Fruit fly (Drosophila melanogaster) whole organism, embryonic: Measurements from ENCODE around the gene kin17.

Experiments used
- Aef1 ChIP-seq: fragments of 200-800 bp; sonication (Bioruptor generic); IDR thresholded peaks from 3 replicates; pipeline ENCODE4 v1.3.6; 2022; ENCODE audit warnings: missing biosample characterization, missing genetic modification characterization
- Awh ChIP-seq: fragments of 200-800 bp; sonication (Bioruptor generic); IDR thresholded peaks from 2 replicates; pipeline ENCODE4, ENCODE4 v1.3.6; 2022; ENCODE audit warnings: missing biosample characterization, missing genetic modification characterization
- BtbVII ChIP-seq: fragments of 200-800 bp; sonication (Bioruptor generic); optimal IDR thresholded peaks from 3 replicates; lab custom pipeline; 2017; ENCODE audit warnings: missing biosample characterization, mild to moderate bottlenecking, missing genetic modification characterization
- CG1024 ChIP-seq: fragments of 200-800 bp; sonication (Bioruptor generic); IDR thresholded peaks from 2 replicates; pipeline ENCODE4 v1.3.6; 2022; ENCODE audit warnings: missing biosample characterization, missing genetic modification characterization
- CG14014 ChIP-seq: fragments of 200-800 bp; sonication (Bioruptor generic); IDR thresholded peaks from 2 replicates; pipeline ENCODE4 v1.3.6; 2022; ENCODE audit warnings: missing biosample characterization, missing genetic modification characterization
- CG14667 ChIP-seq: fragments of 200-800 bp; sonication (Bioruptor generic); IDR thresholded peaks from 2 replicates; pipeline ENCODE4 v1.3.6; 2022; ENCODE audit warnings: missing biosample characterization, missing genetic modification characterization
- CG14860 ChIP-seq: fragments of 200-800 bp; sonication (Bioruptor generic); IDR thresholded peaks from 3 replicates; pipeline ENCODE4 v1.3.6; 2022; ENCODE audit warnings: missing biosample characterization, missing genetic modification characterization; ENCODE audit not compliant: partially characterized antibody
- CG15479 ChIP-seq: fragments of 200-800 bp; sonication (Bioruptor generic); optimal IDR thresholded peaks from 3 replicates; lab custom pipeline; 2019; ENCODE audit warnings: missing biosample characterization, mild to moderate bottlenecking, missing genetic modification characterization, moderate library complexity
- CG1603 ChIP-seq: fragments of 200-800 bp; sonication (Bioruptor generic); optimal IDR thresholded peaks from 2 replicates; lab custom pipeline; 2019; ENCODE audit warnings: missing biosample characterization, mild to moderate bottlenecking, missing genetic modification characterization, moderate library complexity
- CG17612 ChIP-seq: fragments of 200-800 bp; sonication (Bioruptor generic); IDR thresholded peaks from 2 replicates; pipeline ENCODE4 v1.3.6; 2022; ENCODE audit warnings: missing biosample characterization, missing genetic modification characterization
- CG18262 ChIP-seq: fragments of 200-800 bp; optimal IDR thresholded peaks from 3 replicates; lab custom pipeline; 2019; ENCODE audit warnings: missing biosample characterization, mild to moderate bottlenecking, missing genetic modification characterization, moderate library complexity
- CG2120 ChIP-seq: fragments of 200-800 bp; sonication (Bioruptor generic); optimal IDR thresholded peaks from 3 replicates; lab custom pipeline; 2016; ENCODE audit warnings: missing biosample characterization, missing genetic modification characterization
- CG2875 ChIP-seq: fragments of 200-800 bp; sonication (Bioruptor generic); optimal IDR thresholded peaks from 2 replicates; lab custom pipeline; 2017; ENCODE audit warnings: missing biosample characterization, mild to moderate bottlenecking, missing genetic modification characterization, missing genetic modification reagents
- CG4730 ChIP-seq: fragments of 200-800 bp; sonication (Bioruptor generic); IDR thresholded peaks from 2 replicates; pipeline ENCODE4 v1.3.6; 2022; ENCODE audit warnings: missing biosample characterization, missing genetic modification characterization
- CG7271 ChIP-seq: fragments of 200-800 bp; sonication (Bioruptor generic); optimal IDR thresholded peaks from 2 replicates; lab custom pipeline; 2018; ENCODE audit warnings: missing biosample characterization, mild to moderate bottlenecking, missing genetic modification characterization, moderate library complexity
- CG7357 ChIP-seq: fragments of 200-800 bp; sonication (Bioruptor generic); IDR thresholded peaks from 3 replicates; pipeline ENCODE4 v1.3.6; 2022; ENCODE audit warnings: missing biosample characterization, missing genetic modification characterization
- CG9817 ChIP-seq: fragments of 200-800 bp; sonication (Bioruptor generic); optimal IDR thresholded peaks from 2 replicates; lab custom pipeline; 2018; ENCODE audit warnings: missing biosample characterization, mild to moderate bottlenecking, missing genetic modification characterization, moderate library complexity
- CTCF ChIP-seq: fragments of 200-800 bp; sonication (Bioruptor generic); optimal IDR thresholded peaks from 2 replicates; lab custom pipeline; 2017; ENCODE audit warnings: missing biosample characterization, mild to moderate bottlenecking, missing genetic modification characterization, moderate library complexity
- D19A ChIP-seq: fragments of 200-800 bp; optimal IDR thresholded peaks from 3 replicates; lab custom pipeline; 2019; ENCODE audit warnings: missing biosample characterization, mild to moderate bottlenecking, missing genetic modification characterization, moderate library complexity
- Dfd ChIP-seq, 2 experiments: fragments of >200 bp; optimal IDR thresholded peaks; 2 replicates each; lab custom pipeline; 2017; ENCODE audit warnings: missing biosample characterization in 2 of 2, missing genetic modification characterization in 2 of 2
- Dip2 ChIP-seq: fragments of 200-800 bp; sonication (Bioruptor generic); IDR thresholded peaks from 2 replicates; pipeline ENCODE4 v1.3.6; 2022; ENCODE audit warnings: missing biosample characterization, missing genetic modification characterization
- Dll ChIP-seq: fragments of 200-800 bp; sonication (Bioruptor generic); IDR thresholded peaks from 4 replicates; pipeline ENCODE4 v1.3.6; 2022; ENCODE audit warnings: missing biosample characterization, missing genetic modification characterization; ENCODE audit not compliant: partially characterized antibody
- GATAe ChIP-seq: fragments of 200-800 bp; sonication (Bioruptor generic); conservative IDR thresholded peaks from 2 replicates; pipeline ENCODE4 v1.3.6; 2022; ENCODE audit warnings: missing biosample characterization, missing genetic modification characterization
- H2.0 ChIP-seq: fragments of 200-800 bp; sonication (Bioruptor generic); IDR thresholded peaks from 2 replicates; pipeline ENCODE4 v1.3.6; 2022; ENCODE audit warnings: missing biosample characterization, missing genetic modification characterization
- Hey ChIP-seq: fragments of 200-800 bp; sonication (Bioruptor generic); optimal IDR thresholded peaks from 3 replicates; lab custom pipeline; 2018; ENCODE audit warnings: missing biosample characterization, mild to moderate bottlenecking, missing genetic modification characterization
- Hmx ChIP-seq: fragments of 200-800 bp; sonication (Bioruptor generic); optimal IDR thresholded peaks from 2 replicates; lab custom pipeline; 2016; ENCODE audit warnings: missing biosample characterization, missing genetic modification characterization
- MTF-1 ChIP-seq: fragments of 200-800 bp; sonication (Bioruptor generic); optimal IDR thresholded peaks from 2 replicates; lab custom pipeline; 2018; ENCODE audit warnings: missing biosample characterization, mild to moderate bottlenecking, missing genetic modification characterization, borderline replicate concordance
- Usf ChIP-seq: fragments of 200-800 bp; sonication (Bioruptor generic); optimal IDR thresholded peaks from 2 replicates; lab custom pipeline; 2017; ENCODE audit warnings: missing genotype, missing biosample characterization, missing genetic modification characterization
- ab ChIP-seq: fragments of 200-800 bp; sonication (Bioruptor generic); optimal IDR thresholded peaks from 2 replicates; lab custom pipeline; 2016; ENCODE audit warnings: missing biosample characterization, missing genetic modification characterization
- croc ChIP-seq: fragments of 200-800 bp; sonication (Bioruptor generic); conservative IDR thresholded peaks from 3 replicates; pipeline ENCODE4 v1.3.6; 2022; ENCODE audit warnings: missing biosample characterization, missing genetic modification characterization
- cwo ChIP-seq: fragments of 200-800 bp; sonication (Bioruptor generic); optimal IDR thresholded peaks from 3 replicates; lab custom pipeline; 2017; ENCODE audit warnings: missing biosample characterization, missing genetic modification characterization, mild to moderate bottlenecking, moderate library complexity, missing genetic modification reagents
- exex ChIP-seq: fragments of 200-800 bp; sonication (Bioruptor generic); optimal IDR thresholded peaks from 4 replicates; lab custom pipeline; 2018; ENCODE audit warnings: missing biosample characterization, mild to moderate bottlenecking, missing genetic modification characterization, moderate library complexity
- gsb ChIP-seq: fragments of 200-800 bp; sonication (Bioruptor generic); IDR thresholded peaks from 2 replicates; pipeline ENCODE4 v1.3.6; 2022; ENCODE audit warnings: missing biosample characterization, missing genetic modification characterization
- h ChIP-seq: fragments of >200 bp; optimal IDR thresholded peaks from 2 replicates; lab custom pipeline; 2017
- ham ChIP-seq: fragments of 200-800 bp; sonication (Bioruptor generic); IDR thresholded peaks from 2 replicates; pipeline ENCODE4 v1.3.6; 2022; ENCODE audit warnings: missing biosample characterization, missing genetic modification characterization
- her ChIP-seq: fragments of 200-800 bp; sonication (Bioruptor generic); optimal IDR thresholded peaks from 2 replicates; lab custom pipeline; 2016; ENCODE audit warnings: missing biosample characterization, missing genetic modification characterization
- lbe ChIP-seq: fragments of 200-800 bp; sonication (Bioruptor generic); optimal IDR thresholded peaks from 2 replicates; lab custom pipeline; 2016; ENCODE audit warnings: missing biosample characterization, mild to moderate bottlenecking, missing genetic modification characterization
- maf-S ChIP-seq: fragments of 200-800 bp; sonication (Bioruptor generic); optimal IDR thresholded peaks from 2 replicates; lab custom pipeline; 2016; ENCODE audit warnings: missing biosample characterization, missing genetic modification characterization
- mirr ChIP-seq: fragments of 200-800 bp; sonication (Bioruptor generic); optimal IDR thresholded peaks from 3 replicates; lab custom pipeline; 2018; ENCODE audit warnings: missing biosample characterization, mild to moderate bottlenecking, missing genetic modification characterization
- nau ChIP-seq: fragments of 200-800 bp; sonication (Bioruptor generic); optimal IDR thresholded peaks from 3 replicates; lab custom pipeline; 2017; ENCODE audit warnings: missing biosample characterization, mild to moderate bottlenecking, missing genetic modification characterization, missing genetic modification reagents
- nerfin-1 ChIP-seq: fragments of 200-800 bp; sonication (Bioruptor generic); optimal IDR thresholded peaks from 3 replicates; lab custom pipeline; 2019; ENCODE audit warnings: missing biosample characterization, mild to moderate bottlenecking, missing genetic modification characterization, moderate library complexity
- oc ChIP-seq: fragments of 200-800 bp; sonication (Bioruptor generic); optimal IDR thresholded peaks from 2 replicates; lab custom pipeline; 2018; ENCODE audit warnings: missing biosample characterization, mild to moderate bottlenecking, missing genetic modification characterization, moderate library complexity
- pita ChIP-seq: fragments of 200-800 bp; sonication (Bioruptor generic); optimal IDR thresholded peaks from 2 replicates; lab custom pipeline; 2017; ENCODE audit warnings: missing biosample characterization, mild to moderate bottlenecking, missing genetic modification characterization
- prd ChIP-seq, 3 experiments: fragments of >200 bp in 2 of 3; fragments of 200-800 bp in 1 of 3; sonication (Bioruptor generic) in 1 of 3; optimal IDR thresholded peaks in 2 of 3; IDR thresholded peaks in 1 of 3; 2 replicates in 2 of 3; 3 replicates in 1 of 3; pipeline versions ENCODE4 v1.3.6 to Lab custom; 2017 to 2022; ENCODE audit warnings: missing biosample characterization in 1 of 3, missing genetic modification characterization in 1 of 3
- ranshi ChIP-seq: fragments of 200-800 bp; sonication (Bioruptor generic); IDR thresholded peaks from 2 replicates; pipeline ENCODE4 v1.3.6; 2022; ENCODE audit warnings: missing biosample characterization, missing genetic modification characterization
- repo ChIP-seq: fragments of 200-800 bp; sonication (Bioruptor generic); optimal IDR thresholded peaks from 2 replicates; lab custom pipeline; 2016; ENCODE audit warnings: missing biosample characterization, missing genetic modification characterization
- sens ChIP-seq: fragments of 200-800 bp; sonication (Bioruptor generic); peaks from one replicate; lab custom pipeline; 2016; ENCODE audit warnings: missing biosample characterization, missing genetic modification characterization
- seq ChIP-seq: fragments of 200-800 bp; sonication (Bioruptor generic); IDR thresholded peaks from 2 replicates; pipeline ENCODE4 v1.3.6; 2022; ENCODE audit warnings: missing biosample characterization, missing genetic modification characterization
- sug ChIP-seq: fragments of 200-800 bp; optimal IDR thresholded peaks from 2 replicates; lab custom pipeline; 2019; ENCODE audit warnings: missing biosample characterization, mild to moderate bottlenecking, missing genetic modification characterization, moderate library complexity
- tgo ChIP-seq: fragments of 200-800 bp; sonication (Bioruptor generic); IDR thresholded peaks from 3 replicates; pipeline ENCODE4 v1.3.6; 2022; ENCODE audit warnings: missing biosample characterization, missing genetic modification characterization
- tll ChIP-seq, 2 experiments: fragments of 200-800 bp in 1 of 2; fragments of >200 bp in 1 of 2; sonication (Bioruptor generic) in 1 of 2; optimal IDR thresholded peaks; 2 replicates each; lab custom pipeline; 2017 to 2019; ENCODE audit warnings: missing biosample characterization in 2 of 2, missing genetic modification characterization in 2 of 2, mild to moderate bottlenecking in 1 of 2, moderate library complexity in 1 of 2

Gene kin17

dm6 chr3L:20353726-20354332 is 2.8 kb upstream of the kin17 start (continued):
- TF ChIP-seq seq (GFP tag; lab: Robert Waterston, UW): no peak
- no peak for TF ChIP-seq CG9817 (tag; lab: Kevin White, UChicago)
- TF ChIP-seq CG14667 (GFP tag; lab: Robert Waterston, UW): no peak
- no peak for TF ChIP-seq sens (GFP tag; lab: Kevin White, UChicago)
- TF ChIP-seq H2.0: no peak
- no peak for TF ChIP-seq repo (GFP tag; lab: Kevin White, UChicago)
- no peak for TF ChIP-seq Dip2 (GFP tag; lab: Robert Waterston, UW)
- TF ChIP-seq oc (tag; lab: Kevin White, UChicago): no peak
- peak; percentile 24 for TF ChIP-seq lbe (GFP tag; lab: Kevin White, UChicago)
- no peak for TF ChIP-seq CG18262 (tag; lab: Kevin White, UChicago)
- no peak for TF ChIP-seq CG4730 (GFP tag; lab: Robert Waterston, UW)
- TF ChIP-seq CG7271 (tag; lab: Kevin White, UChicago): no peak
- TF ChIP-seq ranshi (GFP tag; lab: Robert Waterston, UW): no peak
- TF ChIP-seq Dll (GFP tag; lab: Robert Waterston, UW): no peak
- no peak for TF ChIP-seq CG14860
- peak; percentile 3 for TF ChIP-seq cwo (GFP tag; lab: Kevin White, UChicago)
- TF ChIP-seq Hmx (GFP tag; lab: Kevin White, UChicago): no peak
- no peak for TF ChIP-seq D19A (tag; lab: Kevin White, UChicago)
- TF ChIP-seq CTCF (GFP tag; lab: Kevin White, UChicago): no peak
- no peak for TF ChIP-seq CG14014 (GFP tag; lab: Robert Waterston, UW)
- 0 out of 2 replicates have a peak, but pooled peaks have one; percentile 18 for TF ChIP-seq CG1024 (GFP tag; lab: Robert Waterston, UW)
- no peak for TF ChIP-seq mirr (GFP tag; lab: Kevin White, UChicago)
- TF ChIP-seq tgo: no peak
- TF ChIP-seq CG15479: no peak
- TF ChIP-seq GATAe: peak; percentile 23; the same call in 1 of the 2 replicates
- no peak for TF ChIP-seq Dfd (GFP tag; optimal IDR thresholded peaks at IDR 0.05; lab: Kevin White, UChicago)
- no peak for TF ChIP-seq her (GFP tag; lab: Kevin White, UChicago)
- TF ChIP-seq exex: no peak
- TF ChIP-seq CG7357 (GFP tag; lab: Robert Waterston, UW): no peak
- no peak for TF ChIP-seq ab (GFP tag; lab: Kevin White, UChicago)
- TF ChIP-seq ham: no peak
- TF ChIP-seq maf-S (GFP tag; lab: Kevin White, UChicago): no peak
- no peak for TF ChIP-seq CG1603 (tag; lab: Kevin White, UChicago)
- TF ChIP-seq Awh (GFP tag; lab: Robert Waterston, UW): no peak
- no peak for TF ChIP-seq MTF-1
- TF ChIP-seq BtbVII (GFP tag; lab: Kevin White, UChicago): no peak
- no peak for TF ChIP-seq CG2875
- TF ChIP-seq nerfin-1: no peak
- no peak for TF ChIP-seq tll (GFP tag; optimal IDR thresholded peaks at IDR 0.05; lab: Kevin White, UChicago)
- no peak for TF ChIP-seq gsb (GFP tag; lab: Robert Waterston, UW)
- peak; percentile 51 for TF ChIP-seq sug (tag; lab: Kevin White, UChicago)
- no peak for TF ChIP-seq prd (optimal IDR thresholded peaks at IDR 0.05; lab: Kevin White, UChicago)
- no peak for TF ChIP-seq prd (GFP tag; IDR thresholded peaks at IDR 0.05; lab: Robert Waterston, UW)
- peak; percentile 4 for TF ChIP-seq CG2120 (GFP tag; lab: Kevin White, UChicago)
- TF ChIP-seq CG17612: no peak
- no peak for TF ChIP-seq Aef1 (GFP tag; lab: Robert Waterston, UW)
- TF ChIP-seq pita (GFP tag; lab: Kevin White, UChicago): no peak
- no peak for TF ChIP-seq Hey (tag; lab: Kevin White, UChicago)
- no peak for TF ChIP-seq h (lab: Kevin White, UChicago)
- no peak for TF ChIP-seq Usf
- TF ChIP-seq croc (GFP tag; lab: Robert Waterston, UW): no peak
- TF ChIP-seq nau (GFP tag; lab: Kevin White, UChicago): no peak
